Worm (Caenorhabditis elegans) whole organism, L2 larva: ENCODE results near the gene C08F8.9.

Experiments
- C34F6.9 ChIP-seq: fragments of 150-350 bp; optimal IDR thresholded peaks from 2 replicates; lab custom pipeline; 2014; ENCODE audit warnings: missing biosample characterization, missing genetic modification characterization
- F13H6.1 ChIP-seq: sonication (generic microtip); optimal IDR thresholded peaks from 2 replicates; lab custom pipeline; 2016; ENCODE audit warnings: missing genetic modification characterization, missing compliant biosample characterization
- Y55F3AM.14 ChIP-seq: fragments of 200-800 bp; sonication (Bioruptor generic); optimal IDR thresholded peaks from 2 replicates; lab custom pipeline; 2018; ENCODE audit warnings: mild to moderate bottlenecking, missing genetic modification characterization, missing compliant biosample characterization
- ZK546.5 ChIP-seq: sonication (generic microtip); optimal IDR thresholded peaks from 2 replicates; lab custom pipeline; 2017; ENCODE audit warnings: missing biosample characterization, missing genetic modification characterization
- ama-1 ChIP-seq: fragments of 150-350 bp; optimal IDR thresholded peaks from 2 replicates; lab custom pipeline; 2018; ENCODE audit warnings: inconsistent platforms
- ceh-16 ChIP-seq: fragments of 150-350 bp; optimal IDR thresholded peaks from 2 replicates; lab custom pipeline; 2014; ENCODE audit warnings: missing biosample characterization, missing genetic modification characterization
- ceh-82 ChIP-seq: fragments of 150-350 bp; optimal IDR thresholded peaks from 2 replicates; lab custom pipeline; 2014; ENCODE audit warnings: missing biosample characterization, missing genetic modification characterization
- crh-2 ChIP-seq: sonication (generic microtip); optimal IDR thresholded peaks from 2 replicates; lab custom pipeline; 2017; ENCODE audit warnings: missing biosample characterization, missing genetic modification characterization
- dmd-4 ChIP-seq: sonication (generic microtip); optimal IDR thresholded peaks from 2 replicates; lab custom pipeline; 2017; ENCODE audit warnings: missing biosample characterization, missing genetic modification characterization
- egl-27 ChIP-seq: sonication (generic microtip); optimal IDR thresholded peaks from 3 replicates; lab custom pipeline; 2017; ENCODE audit warnings: missing biosample characterization, missing genetic modification reagents, missing genetic modification characterization
- elt-3 ChIP-seq: sonication (generic microtip); optimal IDR thresholded peaks from 2 replicates; lab custom pipeline; 2017; ENCODE audit warnings: missing biosample characterization, missing genetic modification characterization
- fos-1 ChIP-seq: fragments of 150-350 bp; optimal IDR thresholded peaks from 2 replicates; lab custom pipeline; 2014; ENCODE audit warnings: missing biosample characterization, missing genetic modification characterization
- gmeb-1 ChIP-seq: fragments of 150-350 bp; optimal IDR thresholded peaks from 2 replicates; lab custom pipeline; 2014; ENCODE audit warnings: missing biosample characterization, missing genetic modification characterization
- lin-11 ChIP-seq: fragments of 150-350 bp; sonication (generic microtip); optimal IDR thresholded peaks from 2 replicates; lab custom pipeline; 2014; ENCODE audit warnings: missing biosample characterization, missing genetic modification characterization, inconsistent platforms, mixed read lengths
- lin-13 ChIP-seq: fragments of 150-350 bp; optimal IDR thresholded peaks from 2 replicates; lab custom pipeline; 2014; ENCODE audit warnings: missing biosample characterization, missing genetic modification reagents, missing genetic modification characterization
- lin-39 ChIP-seq: fragments of 150-350 bp; optimal IDR thresholded peaks from 2 replicates; lab custom pipeline; 2014; ENCODE audit warnings: missing biosample characterization, missing genetic modification reagents, missing genetic modification characterization
- lsy-2 ChIP-seq, 2 experiments: fragments of 150-350 bp in 1 of 2; sonication (generic microtip) in 1 of 2; optimal IDR thresholded peaks; 2 replicates each; lab custom pipeline; 2014 to 2017; ENCODE audit warnings: missing biosample characterization in 2 of 2, missing genetic modification characterization in 2 of 2
- mbf-1 ChIP-seq: sonication (generic microtip); optimal IDR thresholded peaks from 2 replicates; lab custom pipeline; 2017; ENCODE audit warnings: missing biosample characterization, missing genetic modification characterization
- mdl-1 ChIP-seq, 2 experiments: fragments of 150-350 bp in 1 of 2; sonication (generic microtip) in 1 of 2; optimal IDR thresholded peaks; 2 replicates each; lab custom pipeline; 2017; ENCODE audit warnings: missing biosample characterization in 2 of 2, missing genetic modification characterization in 2 of 2
- nhr-12 ChIP-seq: fragments of 150-350 bp; optimal IDR thresholded peaks from 2 replicates; lab custom pipeline; 2014; ENCODE audit warnings: missing biosample characterization, missing genetic modification characterization
- nhr-129 ChIP-seq: fragments of 150-350 bp; optimal IDR thresholded peaks from 2 replicates; lab custom pipeline; 2014; ENCODE audit warnings: missing biosample characterization, missing genetic modification characterization
- nhr-21 ChIP-seq: fragments of 150-350 bp; optimal IDR thresholded peaks from 2 replicates; lab custom pipeline; 2014; ENCODE audit warnings: missing biosample characterization, missing genetic modification characterization
- nhr-237 ChIP-seq: fragments of 150-350 bp; optimal IDR thresholded peaks from 2 replicates; lab custom pipeline; 2014; ENCODE audit warnings: missing biosample characterization, missing genetic modification characterization
- nhr-25 ChIP-seq: fragments of 150-350 bp; sonication (generic microtip); optimal IDR thresholded peaks from 3 replicates; lab custom pipeline; 2014; ENCODE audit warnings: missing biosample characterization, missing genetic modification characterization
- nhr-6 ChIP-seq: fragments of 150-350 bp; optimal IDR thresholded peaks from 2 replicates; lab custom pipeline; 2014; ENCODE audit warnings: missing biosample characterization, missing genetic modification characterization
- peb-1 ChIP-seq: fragments of 150-350 bp; optimal IDR thresholded peaks from 2 replicates; lab custom pipeline; 2014; ENCODE audit warnings: missing biosample characterization, missing genetic modification characterization
- sem-4 ChIP-seq: fragments of 150-350 bp; optimal IDR thresholded peaks from 2 replicates; lab custom pipeline; 2014; ENCODE audit warnings: missing biosample characterization, missing genetic modification reagents, missing genetic modification characterization
- skn-1 ChIP-seq: sonication (generic microtip); optimal IDR thresholded peaks from 2 replicates; lab custom pipeline; 2017; ENCODE audit warnings: missing biosample characterization, missing genetic modification characterization
- sma-3 ChIP-seq: sonication (generic microtip); optimal IDR thresholded peaks from 2 replicates; lab custom pipeline; 2016; ENCODE audit warnings: missing genetic modification reagents, missing genetic modification characterization, missing compliant biosample characterization
- snpc-4 ChIP-seq: fragments of 150-350 bp; optimal IDR thresholded peaks from 2 replicates; lab custom pipeline; 2014; ENCODE audit warnings: missing biosample characterization, missing genetic modification characterization
- unc-39 ChIP-seq: fragments of 150-350 bp; optimal IDR thresholded peaks from 2 replicates; lab custom pipeline; 2014; ENCODE audit warnings: missing biosample characterization, missing genetic modification characterization
- unc-55 ChIP-seq: fragments of 150-350 bp; sonication (generic microtip); optimal IDR thresholded peaks from 3 replicates; lab custom pipeline; 2014; ENCODE audit warnings: missing biosample characterization, missing genetic modification reagents, missing genetic modification characterization
- zag-1 ChIP-seq: fragments of 150-350 bp; optimal IDR thresholded peaks from 2 replicates; lab custom pipeline; 2014; ENCODE audit warnings: missing biosample characterization, missing genetic modification characterization
- ztf-1 ChIP-seq: fragments of 200-800 bp; sonication (Bioruptor generic); conservative IDR thresholded peaks from 2 replicates; pipeline ENCODE4 v1.3.6; 2022; ENCODE audit warnings: missing genetic modification characterization, missing compliant biosample characterization
- ztf-11 ChIP-seq: sonication (generic microtip); optimal IDR thresholded peaks from 2 replicates; lab custom pipeline; 2017; ENCODE audit warnings: missing biosample characterization, missing genetic modification characterization
- ztf-4 ChIP-seq: fragments of 150-350 bp; optimal IDR thresholded peaks from 2 replicates; lab custom pipeline; 2014; ENCODE audit warnings: missing biosample characterization, missing genetic modification characterization

C08F8.9 gene

ce11 chrIV:11146962-11147470 lies 31.4 kb downstream of the C08F8.9 start, which contains the start of gene pigq-1:
Gene pigq-1 (minus strand): TSS chrIV:11147247.
- TF ChIP-seq sem-4 (tag; lab: Kevin White, UChicago): peak; percentile 21
- peak; percentile 40 for TF ChIP-seq Y55F3AM.14 (GFP tag; lab: Kevin White, UChicago)
- TF ChIP-seq nhr-25: peak; percentile 46
- no peak for TF ChIP-seq gmeb-1 (tag; lab: Kevin White, UChicago)
- peak; percentile 20 for TF ChIP-seq ZK546.5 (tag; lab: Kevin White, UChicago)
- peak; percentile 57 for TF ChIP-seq crh-2 (tag; lab: Kevin White, UChicago)
- TF ChIP-seq lsy-2 (tag; optimal IDR thresholded peaks at IDR 0.05; lab: Kevin White, UChicago): peak in 1 of 2 experiments; percentile 64
- peak; percentile 55 for TF ChIP-seq nhr-21 (tag; lab: Kevin White, UChicago)
- peak; percentile 5 for TF ChIP-seq F13H6.1
- TF ChIP-seq elt-3 (tag; lab: Kevin White, UChicago): no peak
- TF ChIP-seq nhr-6 (tag; lab: Kevin White, UChicago): no peak
- TF ChIP-seq ama-1: peak; percentile 14
- TF ChIP-seq lin-13 (GFP tag; lab: Kevin White, UChicago): peak; percentile 45
- TF ChIP-seq sma-3: peak; percentile 46
- TF ChIP-seq ztf-4 (tag; lab: Kevin White, UChicago): peak; percentile 23

ce11 chrIV:11146492-11146891 lies 31.9 kb downstream of the C08F8.9 start:
- no peak for TF ChIP-seq skn-1 (tag; lab: Kevin White, UChicago)
- TF ChIP-seq fos-1 (tag; lab: Kevin White, UChicago): no peak
- no peak for TF ChIP-seq nhr-129
- TF ChIP-seq peb-1: no peak
- TF ChIP-seq Y55F3AM.14 (GFP tag; lab: Kevin White, UChicago): no peak
- TF ChIP-seq unc-55: no peak
- no peak for TF ChIP-seq snpc-4
- no peak for TF ChIP-seq dmd-4 (tag; lab: Kevin White, UChicago)
- no peak for TF ChIP-seq egl-27 (tag; lab: Kevin White, UChicago)

- TF ChIP-seq nhr-129: no peak
- TF ChIP-seq C34F6.9 (tag; lab: Kevin White, UChicago): no peak
- TF ChIP-seq ceh-16 (tag; lab: Kevin White, UChicago): no peak
- no peak for TF ChIP-seq sem-4 (tag; lab: Kevin White, UChicago)
- TF ChIP-seq mbf-1 (tag; lab: Kevin White, UChicago): no peak
- no peak for TF ChIP-seq ztf-1 (GFP tag; lab: Robert Waterston, UW)
- no peak for TF ChIP-seq unc-55
- no peak for TF ChIP-seq lin-13 (GFP tag; lab: Kevin White, UChicago)
- TF ChIP-seq dmd-4 (tag; lab: Kevin White, UChicago): no peak
- no peak for TF ChIP-seq crh-2 (tag; lab: Kevin White, UChicago)
- no peak for TF ChIP-seq elt-3 (tag; lab: Kevin White, UChicago)
- TF ChIP-seq nhr-237 (tag; lab: Kevin White, UChicago): no peak
- no peak for TF ChIP-seq nhr-21 (tag; lab: Kevin White, UChicago)
- TF ChIP-seq skn-1 (tag; lab: Kevin White, UChicago): no peak
- no peak for TF ChIP-seq mdl-1 (tag; optimal IDR thresholded peaks at IDR 0.05; lab: Kevin White, UChicago)
- TF ChIP-seq, all 48 proteins: peak for 0
Observed at ce11 chrIV:11145929-11146339, 32.5 kb downstream of the C08F8.9 start.

- TF ChIP-seq lin-11 (tag; lab: Kevin White, UChicago): no peak
- no peak for TF ChIP-seq ZK546.5 (tag; lab: Kevin White, UChicago)
- no peak for TF ChIP-seq mbf-1 (tag; lab: Kevin White, UChicago)
- TF ChIP-seq gmeb-1 (tag; lab: Kevin White, UChicago): no peak
- no peak for TF ChIP-seq ceh-82 (tag; lab: Kevin White, UChicago)
- no peak for TF ChIP-seq lsy-2 (tag; optimal IDR thresholded peaks at IDR 0.05; lab: Kevin White, UChicago)
- TF ChIP-seq ztf-1 (GFP tag; lab: Robert Waterston, UW): no peak
- no peak for TF ChIP-seq nhr-21 (tag; lab: Kevin White, UChicago)
- TF ChIP-seq nhr-12 (tag; lab: Kevin White, UChicago): no peak
- TF ChIP-seq lin-39 (tag; lab: Kevin White, UChicago): no peak
- no peak for TF ChIP-seq skn-1 (tag; lab: Kevin White, UChicago)
- TF ChIP-seq ztf-11 (tag; lab: Kevin White, UChicago): no peak
- no peak for TF ChIP-seq nhr-25
- TF ChIP-seq Y55F3AM.14 (GFP tag; lab: Kevin White, UChicago): no peak
- TF ChIP-seq dmd-4 (tag; lab: Kevin White, UChicago): no peak
- TF ChIP-seq ceh-16 (tag; lab: Kevin White, UChicago): no peak
- no peak for TF ChIP-seq ztf-4 (tag; lab: Kevin White, UChicago)
- no peak for TF ChIP-seq zag-1
- TF ChIP-seq unc-39: no peak
- TF ChIP-seq, all 48 proteins: peak for 0
Observed at ce11 chrIV:11143228-11143444, 35.3 kb downstream of the C08F8.9 start, which contains the start of gene F01G4.4. Gene F01G4.4 (plus strand): TSS chrIV:11143345.
